Worm (Caenorhabditis elegans) whole organism, mixed stage, embryonic: ENCODE results near the gene srlf-35.

Source experiments
- ceh-39 ChIP-seq: fragments of 150-350 bp; optimal IDR thresholded peaks from 2 replicates; lab custom pipeline; 2014; ENCODE audit warnings: missing biosample characterization, missing genetic modification characterization
- lin-13 ChIP-seq: fragments of 150-350 bp; optimal IDR thresholded peaks from 2 replicates; lab custom pipeline; 2014; ENCODE audit warnings: missing biosample characterization, missing genetic modification characterization
- mep-1 ChIP-seq: fragments of 150-350 bp; optimal IDR thresholded peaks from 2 replicates; lab custom pipeline; 2017; ENCODE audit warnings: missing biosample characterization, missing genetic modification reagents, missing genetic modification characterization, inconsistent platforms
- nhr-12 ChIP-seq: fragments of 150-350 bp; optimal IDR thresholded peaks from 2 replicates; lab custom pipeline; 2014; ENCODE audit warnings: missing biosample characterization, missing genetic modification characterization
- pha-4 ChIP-seq: fragments of 150-350 bp; optimal IDR thresholded peaks from 2 replicates; lab custom pipeline; 2018; ENCODE audit warnings: missing biosample characterization, missing genetic modification reagents, missing genetic modification characterization
- snpc-4 ChIP-seq: fragments of 150-350 bp; optimal IDR thresholded peaks from 2 replicates; lab custom pipeline; 2014; ENCODE audit warnings: missing biosample characterization, missing genetic modification characterization
- sptf-1 ChIP-seq: sonication (generic microtip); optimal IDR thresholded peaks from 2 replicates; lab custom pipeline; 2017; ENCODE audit warnings: mild to moderate bottlenecking, missing genetic modification characterization, moderate library complexity, missing compliant biosample characterization
- unc-39 ChIP-seq: fragments of 150-350 bp; optimal IDR thresholded peaks from 2 replicates; lab custom pipeline; 2014; ENCODE audit warnings: missing biosample characterization, missing genetic modification characterization
- unc-62 ChIP-seq: fragments of 150-350 bp; optimal IDR thresholded peaks from 2 replicates; lab custom pipeline; 2014; ENCODE audit warnings: missing biosample characterization, missing genetic modification reagents, missing genetic modification characterization
- zip-8 ChIP-seq: fragments of 150-350 bp; optimal IDR thresholded peaks from 2 replicates; lab custom pipeline; 2014; ENCODE audit warnings: missing biosample characterization, missing genetic modification characterization

DNA sequence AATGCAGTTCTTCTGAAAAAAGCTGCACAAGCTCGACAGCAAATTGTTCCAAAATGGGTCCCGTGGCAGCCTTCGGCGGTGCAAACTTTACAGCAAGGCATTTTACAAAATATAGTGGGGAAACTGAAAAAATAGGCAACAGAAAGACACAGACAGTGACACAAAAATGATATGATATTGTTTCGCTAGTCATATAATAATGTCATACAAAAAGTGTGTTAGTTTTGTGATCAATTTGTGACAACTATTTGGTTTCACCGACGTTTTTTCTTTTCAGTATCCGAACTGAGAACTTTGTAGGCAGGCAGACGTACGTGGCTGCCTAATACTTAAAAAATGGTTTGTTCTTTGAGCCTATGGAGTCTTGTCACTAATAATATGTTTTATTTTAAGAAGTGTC is 15.6 kb downstream of the srlf-35 start, which contains the start of gene nhr-210:
- TF ChIP-seq nhr-12 (tag; lab: Kevin White, UChicago), result no peak
- no peak for TF ChIP-seq pha-4 (tag; lab: Kevin White, UChicago)
- no peak for TF ChIP-seq snpc-4 (tag; lab: Kevin White, UChicago)
- TF ChIP-seq ceh-39, result no peak
- TF ChIP-seq unc-62 (GFP tag; lab: Kevin White, UChicago), result no peak
- no peak for TF ChIP-seq zip-8
- TF ChIP-seq sptf-1 (tag; lab: Kevin White, UChicago), result no peak
- TF ChIP-seq mep-1, result no peak
- TF ChIP-seq lin-13 (tag; lab: Kevin White, UChicago), result no peak
- no peak for TF ChIP-seq unc-39 (tag; lab: Kevin White, UChicago)
